Fruit fly (Drosophila melanogaster): ENCODE data around the gene CG44142.

CG44142 gene

dm6 chr3R:13313088-13313487 lies at the start of gene CG44142:
Gene CG44142, minus strand, starts transcription at chr3R:13313188.
- TF ChIP-seq CG8478 (optimal IDR thresholded peaks at IDR 0.05) (no peak), CTCF (optimal IDR thresholded peaks at IDR 0.05) (no peak)

dm6 chr3R:13360108-13360507 lies 47.1 kb upstream of the CG44142 start:
- TF ChIP-seq CG8478 (optimal IDR thresholded peaks at IDR 0.05) (no peak), CTCF (optimal IDR thresholded peaks at IDR 0.05) (no peak)

dm6 chr3R:13356960-13357359 lies 44.0 kb upstream of the CG44142 start:
- TF ChIP-seq CTCF (optimal IDR thresholded peaks at IDR 0.05): no peak
- TF ChIP-seq CG8478 (optimal IDR thresholded peaks at IDR 0.05): no peak

- no peak for TF ChIP-seq CG8478 (optimal IDR thresholded peaks at IDR 0.05)
- TF ChIP-seq CTCF (optimal IDR thresholded peaks at IDR 0.05): no peak
These were observed 40.4 kb upstream of the CG44142 start, which contains the start of gene mthl12 for dm6 chr3R:13353373-13353772. Gene mthl12, plus strand, starts transcription at chr3R:13353673.

dm6 chr3R:13338030-13338429 lies 25.0 kb upstream of the CG44142 start, which contains the start of gene PK2-R1:
Gene PK2-R1, plus strand, starts transcription at chr3R:13338330.
- no peak for TF ChIP-seq CG8478 (optimal IDR thresholded peaks at IDR 0.05)
- TF ChIP-seq CTCF (optimal IDR thresholded peaks at IDR 0.05): no peak

dm6 chr3R:13334007-13334406 lies 21.0 kb upstream of the CG44142 start, which contains the start of gene PK2-R2:
Gene PK2-R2, minus strand, starts transcription at chr3R:13334166.
- no peak for TF ChIP-seq CG8478 (optimal IDR thresholded peaks at IDR 0.05)
- no peak for TF ChIP-seq CTCF (optimal IDR thresholded peaks at IDR 0.05)

- TF ChIP-seq CTCF (optimal IDR thresholded peaks at IDR 0.05) (no peak), CG8478 (optimal IDR thresholded peaks at IDR 0.05) (no peak)
These were observed 20.0 kb upstream of the CG44142 start for dm6 chr3R:13333031-13333430.

- TF ChIP-seq CTCF (optimal IDR thresholded peaks at IDR 0.05): no peak
- TF ChIP-seq CG8478 (optimal IDR thresholded peaks at IDR 0.05): no peak
These were observed 6.9 kb upstream of the CG44142 start for dm6 chr3R:13319873-13320272.

dm6 chr3R:13319170-13319569 lies 6.2 kb upstream of the CG44142 start, which contains the start of gene CG45080:
Gene CG45080, minus strand, starts transcription at chr3R:13319270.
- TF ChIP-seq CG8478 (optimal IDR thresholded peaks at IDR 0.05) (no peak), CTCF (optimal IDR thresholded peaks at IDR 0.05) (no peak)

- TF ChIP-seq CG8478 (optimal IDR thresholded peaks at IDR 0.05) (no peak), CTCF (optimal IDR thresholded peaks at IDR 0.05) (no peak)
These were observed 3.8 kb downstream of the CG44142 start for dm6 chr3R:13309133-13309711.

- TF ChIP-seq CG8478 (optimal IDR thresholded peaks at IDR 0.05) (no peak), CTCF (optimal IDR thresholded peaks at IDR 0.05) (no peak)
These were observed 6.4 kb downstream of the CG44142 start for dm6 chr3R:13306595-13306994.

- TF ChIP-seq CG8478 (optimal IDR thresholded peaks at IDR 0.05): no peak
- no peak for TF ChIP-seq CTCF (optimal IDR thresholded peaks at IDR 0.05)
These were observed 7.6 kb downstream of the CG44142 start for dm6 chr3R:13305318-13305899.

dm6 chr3R:13304512-13305069 lies 8.4 kb downstream of the CG44142 start:
- no peak for TF ChIP-seq CTCF (optimal IDR thresholded peaks at IDR 0.05)
- no peak for TF ChIP-seq CG8478 (optimal IDR thresholded peaks at IDR 0.05)

- TF ChIP-seq CTCF (optimal IDR thresholded peaks at IDR 0.05) (no peak), CG8478 (optimal IDR thresholded peaks at IDR 0.05) (no peak)
These were observed 9.9 kb downstream of the CG44142 start, which contains the start of gene CG43208 for dm6 chr3R:13303126-13303525. Gene CG43208, plus strand, starts transcription at chr3R:13303426.

- TF ChIP-seq CG8478 (optimal IDR thresholded peaks at IDR 0.05) (no peak), CTCF (optimal IDR thresholded peaks at IDR 0.05) (no peak)
These were observed 10.6 kb downstream of the CG44142 start, which contains the start of gene CG32473 for dm6 chr3R:13302348-13302747. Gene CG32473, plus strand, starts transcription at chr3R:13302648.

Data from S2 (cell line).